3 worm cellular contexts compared by ENCODE assay signal in genomic region chrIV:11520960-11521359, ce11.
TF ChIP-seq lines count a peak whose summit lies in the region.

M04B2.4 (minus strand) TSS chrIV:11521031.
gfl-1 (plus strand) TSS chrIV:11521290.

TF ChIP-seq in whole organism, L1 larva, 84 proteins besides CTCF, POLR2A, EP300 and RAD21 (continued from another document and continues in another):
- no peak for TF ChIP-seq elt-3 (tag; optimal IDR thresholded peaks at IDR 0.05; lab: Kevin White, UChicago)
- no peak for TF ChIP-seq nhr-237 (tag; optimal IDR thresholded peaks at IDR 0.05; lab: Kevin White, UChicago)
- no peak for TF ChIP-seq fkh-10 (GFP tag; optimal IDR thresholded peaks at IDR 0.05; lab: Kevin White, UChicago)
- peak; percentile 64 for TF ChIP-seq C16A3.4 (tag; optimal IDR thresholded peaks at IDR 0.05; lab: Kevin White, UChicago)
- TF ChIP-seq nhr-11 (tag; optimal IDR thresholded peaks at IDR 0.05; lab: Kevin White, UChicago) = no peak
- TF ChIP-seq vab-15 (tag; optimal IDR thresholded peaks at IDR 0.05; lab: Kevin White, UChicago) = no peak
- no peak for TF ChIP-seq zip-4 (GFP tag; optimal IDR thresholded peaks at IDR 0.05; lab: Kevin White, UChicago)
- peak; percentile 35 for TF ChIP-seq irx-1 (tag; optimal IDR thresholded peaks at IDR 0.05; lab: Kevin White, UChicago)
- TF ChIP-seq ceh-63 (GFP tag; optimal IDR thresholded peaks at IDR 0.05; lab: Kevin White, UChicago) = no peak
- peak; percentile 40 for TF ChIP-seq tbx-2 (tag; optimal IDR thresholded peaks at IDR 0.05; lab: Kevin White, UChicago)
- TF ChIP-seq mep-1 (tag; optimal IDR thresholded peaks at IDR 0.05; lab: Kevin White, UChicago) = peak; percentile 85
- no peak for TF ChIP-seq ces-1 (GFP tag; optimal IDR thresholded peaks at IDR 0.05; lab: Kevin White, UChicago)
- peak; percentile 13 for TF ChIP-seq lin-13 (GFP tag; optimal IDR thresholded peaks at IDR 0.05; lab: Kevin White, UChicago)
- no peak for TF ChIP-seq ceh-90 (tag; optimal IDR thresholded peaks at IDR 0.05; lab: Kevin White, UChicago)
- TF ChIP-seq fkh-8 (tag; optimal IDR thresholded peaks at IDR 0.05; lab: Kevin White, UChicago) = no peak
- TF ChIP-seq lin-15B (tag; optimal IDR thresholded peaks at IDR 0.05; lab: Kevin White, UChicago) = peak; percentile 26
- no peak for TF ChIP-seq mef-2 (tag; optimal IDR thresholded peaks at IDR 0.05; lab: Kevin White, UChicago)
- TF ChIP-seq lin-35 (GFP tag; optimal IDR thresholded peaks at IDR 0.05; lab: Kevin White, UChicago) = peak; percentile 66 to 80
- no peak for TF ChIP-seq alr-1 (tag; optimal IDR thresholded peaks at IDR 0.05; lab: Kevin White, UChicago; ENCODE audit: borderline replicate concordance)
- no peak for TF ChIP-seq nhr-12 (tag; optimal IDR thresholded peaks at IDR 0.05; lab: Kevin White, UChicago)
- peak; percentile 53 for TF ChIP-seq xbp-1 (tag; optimal IDR thresholded peaks at IDR 0.05; lab: Kevin White, UChicago)
- TF ChIP-seq unc-30 (tag; optimal IDR thresholded peaks at IDR 0.05; lab: Kevin White, UChicago) = no peak
- TF ChIP-seq lsy-2 (tag; optimal IDR thresholded peaks at IDR 0.05; lab: Kevin White, UChicago) = peak; percentile 54 to 74
- no peak for TF ChIP-seq nhr-28 (tag; optimal IDR thresholded peaks at IDR 0.05; lab: Kevin White, UChicago)
- TF ChIP-seq pqm-1 (tag; optimal IDR thresholded peaks at IDR 0.05; lab: Kevin White, UChicago) = no peak
- peak; percentile 59 for TF ChIP-seq nhr-71 (tag; optimal IDR thresholded peaks at IDR 0.05; lab: Kevin White, UChicago)
- no peak for TF ChIP-seq hlh-4 (tag; optimal IDR thresholded peaks at IDR 0.05; lab: Kevin White, UChicago)
- peak; percentile 37 for TF ChIP-seq nhr-85 (tag; lab: Kevin White, UChicago)
- no peak for TF ChIP-seq nhr-76 (tag; optimal IDR thresholded peaks at IDR 0.05; lab: Kevin White, UChicago)
- no peak for TF ChIP-seq ztf-4 (tag; optimal IDR thresholded peaks at IDR 0.05; lab: Kevin White, UChicago)
- peak; percentile 4 for TF ChIP-seq unc-86 (tag; optimal IDR thresholded peaks at IDR 0.05; lab: Kevin White, UChicago)
- TF ChIP-seq ceh-82 (tag; optimal IDR thresholded peaks at IDR 0.05; lab: Kevin White, UChicago) = peak in 2 of 3 experiments; percentile 34 to 55
- TF ChIP-seq jun-1 (tag; optimal IDR thresholded peaks at IDR 0.05; lab: Kevin White, UChicago) = no peak
- no peak for TF ChIP-seq sox-4 (tag; optimal IDR thresholded peaks at IDR 0.05; lab: Kevin White, UChicago)
- TF ChIP-seq ztf-11 (tag; optimal IDR thresholded peaks at IDR 0.05; lab: Kevin White, UChicago) = no peak
- no peak for TF ChIP-seq ets-5 (GFP tag; IDR thresholded peaks at IDR 0.05; lab: Robert Waterston, UW)
- no peak for TF ChIP-seq ceh-88 (GFP tag; IDR thresholded peaks at IDR 0.05; lab: Robert Waterston, UW)
- TF ChIP-seq skn-1 (tag; optimal IDR thresholded peaks at IDR 0.05; lab: Kevin White, UChicago) = peak; percentile 51
- no peak for TF ChIP-seq unc-130 (tag; optimal IDR thresholded peaks at IDR 0.05; lab: Kevin White, UChicago)
- no peak for TF ChIP-seq efl-3 (GFP tag; optimal IDR thresholded peaks at IDR 0.05; lab: Kevin White, UChicago)
- TF ChIP-seq efl-1 (optimal IDR thresholded peaks at IDR 0.05; lab: Kevin White, UChicago) = peak; percentile 34 to 67
- TF ChIP-seq efl-1 (GFP tag; optimal IDR thresholded peaks at IDR 0.05 in 1 of 2; lab: Kevin White, UChicago) = peak; percentile 76 to 96
- no peak for TF ChIP-seq hpl-2 (GFP tag; optimal IDR thresholded peaks at IDR 0.05; lab: Kevin White, UChicago)
- no peak for TF ChIP-seq aly-2 (tag; optimal IDR thresholded peaks at IDR 0.05; lab: Kevin White, UChicago)
- peak; percentile 32 for TF ChIP-seq nhr-20 (tag; optimal IDR thresholded peaks at IDR 0.05; lab: Kevin White, UChicago)
- no peak for TF ChIP-seq C04F5.9 (tag; optimal IDR thresholded peaks at IDR 0.05; lab: Kevin White, UChicago)

TF ChIP-seq in whole organism, L2 larva, 48 proteins besides CTCF, POLR2A, EP300 and RAD21 (continued from another document):
- TF ChIP-seq sma-3 (GFP tag; optimal IDR thresholded peaks at IDR 0.05; lab: Kevin White, UChicago) = peak; percentile 3
- TF ChIP-seq ama-1 (optimal IDR thresholded peaks at IDR 0.05; lab: Kevin White, UChicago) = no peak
- TF ChIP-seq blmp-1 (tag; optimal IDR thresholded peaks at IDR 0.05; lab: Kevin White, UChicago; ENCODE audit: insufficient read depth) = no peak
- TF ChIP-seq nhr-77 (tag; optimal IDR thresholded peaks at IDR 0.05; lab: Kevin White, UChicago) = no peak
- no peak for TF ChIP-seq nhr-237 (tag; optimal IDR thresholded peaks at IDR 0.05; lab: Kevin White, UChicago)
- no peak for TF ChIP-seq ztf-11 (tag; optimal IDR thresholded peaks at IDR 0.05; lab: Kevin White, UChicago)
- no peak for TF ChIP-seq mdl-1 (tag; optimal IDR thresholded peaks at IDR 0.05; lab: Kevin White, UChicago)
- no peak for TF ChIP-seq ceh-16 (tag; optimal IDR thresholded peaks at IDR 0.05; lab: Kevin White, UChicago)
- no peak for TF ChIP-seq snpc-4 (tag; optimal IDR thresholded peaks at IDR 0.05; lab: Kevin White, UChicago)
- no peak for TF ChIP-seq egl-27 (tag; optimal IDR thresholded peaks at IDR 0.05; lab: Kevin White, UChicago)
- TF ChIP-seq lsy-2 (tag; optimal IDR thresholded peaks at IDR 0.05; lab: Kevin White, UChicago) = peak in 1 of 2 experiments; percentile 67
- TF ChIP-seq dmd-4 (tag; optimal IDR thresholded peaks at IDR 0.05; lab: Kevin White, UChicago) = no peak
- no peak for TF ChIP-seq nhr-12 (tag; optimal IDR thresholded peaks at IDR 0.05; lab: Kevin White, UChicago)
- TF ChIP-seq unc-39 (tag; optimal IDR thresholded peaks at IDR 0.05; lab: Kevin White, UChicago) = no peak
- TF ChIP-seq ZK546.5 (tag; optimal IDR thresholded peaks at IDR 0.05; lab: Kevin White, UChicago) = no peak
- no peak for TF ChIP-seq sem-4 (tag; optimal IDR thresholded peaks at IDR 0.05; lab: Kevin White, UChicago)
- TF ChIP-seq F13H6.1 (tag; optimal IDR thresholded peaks at IDR 0.05; lab: Kevin White, UChicago) = no peak
- TF ChIP-seq unc-55 (GFP tag; optimal IDR thresholded peaks at IDR 0.05; lab: Kevin White, UChicago) = peak; percentile 61
- TF ChIP-seq sma-9 (GFP tag; optimal IDR thresholded peaks at IDR 0.05; lab: Kevin White, UChicago) = peak; percentile 0
- TF ChIP-seq sma-9 (tag; optimal IDR thresholded peaks at IDR 0.05; lab: Kevin White, UChicago) = no peak
- peak; percentile 74 for TF ChIP-seq C34F6.9 (tag; optimal IDR thresholded peaks at IDR 0.05; lab: Kevin White, UChicago)
- no peak for TF ChIP-seq mbf-1 (tag; optimal IDR thresholded peaks at IDR 0.05; lab: Kevin White, UChicago)
- TF ChIP-seq gmeb-1 (tag; optimal IDR thresholded peaks at IDR 0.05; lab: Kevin White, UChicago) = peak; percentile 59
- no peak for TF ChIP-seq nhr-11 (tag; optimal IDR thresholded peaks at IDR 0.05; lab: Kevin White, UChicago)

TF ChIP-seq in whole organism, L4 larva, 104 proteins besides CTCF, POLR2A, EP300 and RAD21 (continued from another document):
- TF ChIP-seq snpc-1.2 (GFP tag; IDR thresholded peaks at IDR 0.05; lab: Robert Waterston, UW) = no peak
